Fruit fly (Drosophila melanogaster) S2 (cell line): Measurements from ENCODE around the gene Rassf.

Experiments used
- CG8478 ChIP-seq: fragments of >200 bp; optimal IDR thresholded peaks from 2 replicates; lab custom pipeline; 2018
- CTCF ChIP-seq, 2 experiments: fragments of >200 bp; optimal IDR thresholded peaks; 2 replicates each; lab custom pipeline; 2018

Gene Rassf

DNA sequence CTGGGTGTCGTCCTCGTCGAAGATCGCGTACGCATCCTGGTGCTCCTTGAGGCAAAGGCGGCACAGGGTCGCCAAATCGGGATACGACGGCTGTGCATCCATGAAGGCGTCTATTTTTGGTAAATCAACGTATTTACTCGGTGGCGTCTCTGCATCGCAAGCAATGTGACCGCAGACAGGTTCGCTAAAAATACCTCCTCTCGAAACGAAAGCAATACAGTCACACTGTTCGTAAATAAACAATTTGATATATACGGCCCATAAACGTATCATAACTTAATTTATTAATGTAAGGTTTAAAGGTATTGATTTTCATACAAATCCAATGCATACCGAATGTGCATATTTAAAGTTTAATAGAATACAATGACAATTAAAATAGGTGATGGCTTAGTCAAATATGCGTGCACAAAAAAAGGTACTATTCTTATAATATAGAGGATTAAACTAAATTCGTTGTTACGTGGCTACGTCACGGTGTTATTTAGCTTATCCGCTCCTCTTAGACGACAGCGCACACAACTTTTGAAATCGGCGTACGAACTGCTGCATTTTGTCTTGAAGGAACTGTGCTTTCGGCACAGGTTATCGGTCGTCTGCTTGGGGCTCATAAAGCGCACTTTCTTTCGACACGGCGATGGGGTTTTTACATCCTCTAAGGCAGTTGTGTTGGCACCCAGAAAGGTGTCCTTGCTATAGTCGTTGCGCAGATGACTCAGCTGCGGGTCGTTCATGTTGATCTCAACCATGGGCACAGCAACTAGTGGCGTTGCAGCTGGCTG, 8.7 kb upstream of the Rassf start, which contains the start of gene CG31365:
Gene CG31365 (minus strand): TSS at position 182 of the 782 bp plus-strand sequence.
- no peak for TF ChIP-seq CG8478 (lab: Kevin White, UChicago)
- no peak for TF ChIP-seq CTCF (optimal IDR thresholded peaks at IDR 0.05; lab: Kevin White, UChicago)

DNA sequence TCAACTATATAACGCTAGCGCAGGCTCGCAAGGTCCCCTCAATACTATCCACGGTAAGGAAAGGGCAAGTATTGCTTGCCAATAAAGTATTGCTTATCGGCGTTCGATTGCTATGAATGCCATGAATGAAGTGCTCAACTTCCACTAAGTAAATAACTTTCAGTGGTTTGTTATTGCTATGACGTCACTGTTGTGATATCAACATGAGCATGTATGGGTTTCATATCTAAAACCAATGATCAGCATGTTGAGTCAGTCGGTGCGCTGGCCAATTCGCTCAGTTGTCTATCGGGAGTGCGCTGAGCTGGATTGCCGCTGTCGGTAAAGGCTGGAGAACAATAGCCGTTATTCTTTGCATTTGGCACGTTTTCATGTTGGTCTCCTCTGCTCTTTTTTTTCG, 3.2 kb upstream of the Rassf start:
- TF ChIP-seq CTCF (optimal IDR thresholded peaks at IDR 0.05; lab: Kevin White, UChicago) = no peak
- TF ChIP-seq CG8478 (lab: Kevin White, UChicago) = no peak

DNA sequence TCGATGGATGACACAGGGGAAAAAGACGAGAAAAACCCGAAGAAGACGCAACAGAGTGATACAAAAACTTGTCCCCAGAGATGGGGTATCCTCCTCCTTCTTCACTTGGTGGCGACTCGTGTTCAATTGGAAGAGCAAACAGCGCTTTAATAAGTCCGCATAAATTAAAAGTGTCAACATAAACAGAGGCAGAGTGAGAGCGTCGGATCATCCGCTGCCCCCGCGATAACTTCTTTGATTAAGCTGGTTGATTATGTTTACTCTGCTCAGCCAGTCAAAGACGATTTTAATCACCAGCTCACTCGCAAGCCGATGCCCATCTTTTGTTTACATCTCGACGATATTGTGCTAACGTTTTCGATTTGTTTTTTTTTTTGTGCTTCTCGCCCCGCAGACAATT, 2.1 kb upstream of the Rassf start:
- TF ChIP-seq CTCF (optimal IDR thresholded peaks at IDR 0.05; lab: Kevin White, UChicago) (no peak), CG8478 (lab: Kevin White, UChicago) (no peak)

DNA sequence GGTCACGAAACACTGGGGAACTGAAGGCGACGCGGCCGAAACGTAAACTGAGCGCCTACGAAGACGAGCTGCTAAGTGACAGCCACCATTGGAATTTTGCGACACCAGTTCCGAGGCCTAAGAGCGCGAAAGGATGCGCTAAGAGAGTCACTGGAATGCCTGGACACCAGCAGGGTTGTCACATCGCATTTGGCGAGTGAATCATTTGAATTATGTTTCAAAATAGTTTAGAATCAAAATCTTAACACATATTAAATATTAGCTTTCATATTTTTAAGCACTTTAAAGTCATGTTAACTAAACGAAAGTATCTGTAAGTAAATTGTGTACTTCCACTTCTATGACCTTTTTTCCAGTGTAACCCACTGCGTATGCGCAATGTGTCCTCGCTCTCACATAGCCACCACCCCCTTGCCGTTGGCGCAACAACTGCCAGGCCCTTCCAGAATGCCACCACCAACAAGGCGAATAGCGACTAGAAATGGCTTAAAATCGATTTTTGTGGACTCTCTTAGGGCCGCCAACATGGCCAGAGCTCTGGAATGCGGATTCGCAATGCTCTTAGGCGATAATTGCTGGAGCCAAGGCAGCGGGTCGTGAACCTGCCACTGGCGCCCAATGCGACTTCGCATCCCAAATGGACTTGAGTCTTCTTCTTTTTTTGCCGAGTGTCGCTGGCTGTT, 4.9 kb downstream of the Rassf start, which contains the start of gene Cow:
Gene Cow (minus strand): TSS at position 51 of the 683 bp plus-strand sequence.
- TF ChIP-seq CG8478 (lab: Kevin White, UChicago) = no peak
- no peak for TF ChIP-seq CTCF (optimal IDR thresholded peaks at IDR 0.05; lab: Kevin White, UChicago)

DNA sequence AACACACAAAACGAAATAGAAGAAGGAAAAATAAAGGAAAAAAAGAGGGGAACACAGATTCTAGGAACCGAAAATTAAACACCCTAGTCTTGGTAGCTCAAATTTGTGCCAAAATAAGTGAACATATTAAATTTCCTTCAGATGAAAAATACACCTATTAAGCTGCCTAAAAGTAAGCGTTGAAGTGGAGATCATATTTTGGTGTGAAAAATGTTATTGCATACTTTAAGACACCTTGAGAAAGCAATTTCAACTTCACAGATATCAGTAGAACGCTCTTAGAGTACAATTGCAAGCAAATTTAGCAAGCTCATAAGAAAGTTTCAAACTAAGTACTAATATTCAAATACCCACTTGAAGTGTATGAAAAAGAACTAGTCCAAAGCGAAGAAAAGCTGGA, 7.0 kb downstream of the Rassf start:
- TF ChIP-seq CG8478 (lab: Kevin White, UChicago) (no peak), CTCF (optimal IDR thresholded peaks at IDR 0.05; lab: Kevin White, UChicago) (no peak)

DNA sequence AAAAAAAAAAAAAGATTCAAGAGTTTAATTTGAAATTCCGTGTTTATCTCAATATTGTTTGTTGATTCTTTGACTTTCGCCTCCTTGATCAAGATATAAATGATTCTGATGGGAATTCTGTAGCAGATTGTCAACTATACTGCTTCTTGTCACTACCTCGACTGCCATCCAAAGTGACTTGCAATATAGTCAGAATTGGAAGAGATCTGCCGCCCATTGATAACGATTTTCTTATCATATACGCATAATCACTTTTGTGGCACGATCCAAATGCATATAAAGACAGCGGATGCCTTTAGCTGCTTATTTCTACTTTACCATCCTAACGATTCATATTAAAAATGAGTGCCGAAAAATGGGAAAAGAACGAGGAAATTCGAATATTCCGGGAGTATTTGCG, 18.5 kb downstream of the Rassf start, which contains the start of gene CG6738:
Gene CG6738 (plus strand): TSS at position 301 of the 400 bp plus-strand sequence.
- no peak for TF ChIP-seq CTCF (optimal IDR thresholded peaks at IDR 0.05; lab: Kevin White, UChicago)
- TF ChIP-seq CG8478 (lab: Kevin White, UChicago) = no peak

DNA sequence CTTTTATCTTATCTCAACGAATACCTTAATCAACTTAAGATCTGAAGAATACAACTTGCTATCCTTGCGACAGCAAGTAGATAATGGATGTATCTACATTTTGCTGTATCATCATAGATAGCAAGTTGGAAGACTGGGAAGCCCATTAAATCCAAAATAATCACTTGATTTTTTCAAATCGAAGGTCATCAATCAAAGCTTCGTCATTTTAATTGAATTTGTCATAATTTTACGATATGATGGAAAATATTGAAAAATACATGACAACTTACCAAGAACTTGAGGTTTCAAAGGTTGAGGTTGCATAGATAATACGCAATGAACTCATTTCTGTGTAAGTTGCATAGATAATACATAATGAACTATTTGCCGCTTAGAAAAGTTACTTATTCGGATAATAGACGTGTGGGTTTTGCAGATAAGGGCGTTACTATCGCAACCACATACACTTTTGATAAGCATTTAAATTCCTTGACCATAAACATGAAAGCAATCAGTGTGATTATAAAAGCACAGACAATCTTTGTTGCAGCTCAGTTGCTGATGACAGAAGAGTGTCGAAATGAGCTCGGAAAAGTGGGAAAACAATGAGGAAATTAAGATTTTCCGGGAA, 20.4 kb downstream of the Rassf start, which contains the start of gene CG6733:
Gene CG6733 (plus strand): TSS at position 532 of the 613 bp plus-strand sequence.
- TF ChIP-seq CG8478 (lab: Kevin White, UChicago) (no peak), CTCF (optimal IDR thresholded peaks at IDR 0.05; lab: Kevin White, UChicago) (no peak)

DNA sequence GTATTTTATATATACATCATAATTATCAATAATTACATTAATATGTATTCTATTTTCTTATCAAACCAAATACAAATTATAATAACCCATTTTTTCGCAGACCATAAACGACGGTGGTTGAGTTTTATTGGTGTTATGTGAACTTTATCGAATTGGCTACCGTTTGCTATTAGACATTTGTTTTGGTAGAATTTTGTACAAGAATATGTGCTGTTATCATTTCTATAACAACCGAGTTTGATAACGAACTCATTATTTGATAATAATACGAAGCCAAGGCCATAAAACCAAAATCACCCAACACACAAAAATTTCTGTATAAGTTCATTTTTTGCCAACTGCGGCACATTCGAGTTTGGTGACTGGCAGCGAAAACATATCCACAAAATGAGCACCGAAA, 22.4 kb downstream of the Rassf start, which contains the start of gene CG17109:
Gene CG17109 (plus strand): TSS at position 345 of the 400 bp plus-strand sequence.
- no peak for TF ChIP-seq CTCF (optimal IDR thresholded peaks at IDR 0.05; lab: Kevin White, UChicago)
- TF ChIP-seq CG8478 (lab: Kevin White, UChicago) = no peak

DNA sequence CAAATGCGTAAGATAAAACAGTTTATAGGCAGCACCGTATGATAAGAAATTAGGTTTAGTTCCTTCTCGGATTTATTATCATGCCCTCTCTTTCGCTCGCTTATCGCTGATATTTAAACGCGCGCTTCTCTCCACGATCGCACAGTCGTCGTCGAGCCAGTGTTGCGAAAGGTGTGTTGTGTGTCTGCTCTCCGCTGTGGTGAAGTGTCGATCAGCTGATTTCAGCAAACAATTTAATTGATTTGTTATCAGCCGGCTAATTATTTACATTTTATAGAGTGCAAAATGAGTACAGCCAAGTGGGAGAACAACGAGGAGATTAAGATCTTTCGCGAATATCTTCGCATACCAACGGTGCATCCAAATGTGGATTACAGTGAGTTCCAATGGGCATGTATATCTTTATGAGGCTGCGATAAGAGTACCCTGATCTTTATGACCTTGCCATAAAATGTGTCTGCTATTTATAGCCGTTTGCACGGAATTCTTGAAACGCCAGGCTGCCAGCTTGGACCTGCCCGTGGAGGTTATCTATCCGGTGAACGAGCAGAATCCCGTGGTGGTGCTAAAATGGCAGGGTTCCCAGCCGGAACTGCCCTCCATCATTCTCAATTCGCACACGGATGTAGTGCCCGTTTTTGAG, 26.0 kb downstream of the Rassf start, which contains the start of the genes CG17110 and CG6726:
Gene CG17110 (plus strand): TSS at position 139 of the 643 bp plus-strand sequence.
Gene CG6726 (plus strand): TSS at position 139 of the 643 bp plus-strand sequence.
- TF ChIP-seq CTCF (optimal IDR thresholded peaks at IDR 0.05; lab: Kevin White, UChicago) (no peak), CG8478 (lab: Kevin White, UChicago) (no peak)

DNA sequence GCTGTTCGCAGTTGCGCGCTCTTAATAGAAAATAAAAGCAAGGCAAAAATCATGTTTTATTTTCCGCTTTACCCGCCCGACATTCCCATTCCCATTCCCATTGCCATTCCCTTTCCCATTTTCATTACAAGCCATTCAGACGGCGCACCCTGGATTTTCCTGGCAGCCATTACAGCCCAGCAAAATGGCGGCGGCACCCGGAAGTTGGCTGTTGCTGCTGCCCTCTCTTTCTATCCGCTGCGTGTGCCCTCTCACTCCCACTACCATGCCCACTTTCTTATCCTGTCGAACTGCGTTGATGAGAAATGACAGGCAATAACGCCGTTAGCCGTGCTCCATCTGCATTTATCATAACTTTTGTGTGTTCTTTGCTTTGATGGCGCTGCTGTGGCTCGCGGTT, 29.5 kb downstream of the Rassf start:
- no peak for TF ChIP-seq CTCF (optimal IDR thresholded peaks at IDR 0.05; lab: Kevin White, UChicago)
- no peak for TF ChIP-seq CG8478 (lab: Kevin White, UChicago)

DNA sequence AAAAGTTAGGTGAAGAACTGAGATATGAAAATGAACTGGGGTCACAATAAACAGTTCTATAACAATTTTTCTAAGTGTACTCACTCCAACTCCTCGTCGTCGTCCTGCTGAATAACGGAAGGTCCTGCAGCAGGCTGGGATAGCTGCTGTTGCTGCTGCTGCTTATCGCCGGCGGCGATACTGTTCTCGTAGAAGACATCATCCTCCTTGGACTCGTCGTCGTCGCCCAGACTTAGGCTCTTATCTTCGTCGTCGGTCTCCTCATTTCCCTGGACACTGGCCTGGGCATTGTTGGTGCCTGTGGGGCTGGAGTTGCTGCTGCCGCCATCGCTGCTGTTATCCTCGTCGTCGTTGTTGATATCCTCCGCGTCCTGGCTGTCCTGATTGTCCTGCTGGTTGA, 36.5 kb downstream of the Rassf start:
- no peak for TF ChIP-seq CTCF (optimal IDR thresholded peaks at IDR 0.05; lab: Kevin White, UChicago)
- no peak for TF ChIP-seq CG8478 (lab: Kevin White, UChicago)

DNA sequence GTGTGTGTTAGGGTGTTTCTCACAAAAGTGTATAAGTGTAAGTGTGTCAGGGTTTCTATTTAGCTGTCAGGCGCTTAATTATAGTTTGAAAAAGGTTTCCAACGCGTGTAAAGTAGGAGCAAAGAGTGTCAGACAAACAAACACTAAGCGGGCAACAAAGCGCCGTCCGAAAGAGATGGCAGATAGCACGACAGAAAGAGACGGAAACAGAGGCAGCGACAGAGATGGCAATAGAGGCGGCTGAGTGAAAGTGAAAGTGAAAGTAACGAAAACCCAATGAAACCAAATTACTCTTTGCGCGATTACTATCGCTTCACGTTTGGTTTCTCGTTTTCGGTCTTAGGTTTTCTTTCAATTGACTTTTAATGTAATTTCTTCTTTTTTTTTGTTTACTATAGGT, 43.3 kb downstream of the Rassf start:
- no peak for TF ChIP-seq CTCF (optimal IDR thresholded peaks at IDR 0.05; lab: Kevin White, UChicago)
- TF ChIP-seq CG8478 (lab: Kevin White, UChicago) = no peak

DNA sequence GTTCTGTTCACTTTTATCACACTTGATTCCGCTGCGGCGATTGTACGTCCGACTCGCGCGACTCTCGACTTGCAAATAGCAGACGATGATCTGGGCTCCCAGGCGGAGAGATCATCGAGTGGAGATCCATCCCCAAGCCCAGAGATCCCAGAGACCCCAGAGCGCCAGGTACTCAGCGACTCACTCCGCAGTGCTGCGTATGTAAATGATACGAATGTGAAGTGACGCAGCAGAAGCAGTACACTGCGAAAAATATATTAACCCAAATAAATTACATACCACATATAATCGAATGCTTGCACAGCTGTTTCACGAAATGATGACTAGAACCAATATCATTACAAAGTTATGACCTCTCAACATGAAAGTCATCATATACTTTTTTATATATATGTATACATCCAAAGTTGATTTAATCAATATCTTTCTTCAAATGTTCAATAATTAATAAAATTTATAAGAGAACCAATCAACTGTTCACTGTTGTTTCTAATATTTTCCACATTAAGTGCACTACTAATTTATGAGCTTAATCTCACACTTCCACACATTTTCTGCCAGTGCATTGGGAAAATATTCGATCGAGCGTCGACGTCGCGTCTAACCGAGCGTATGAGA, 50.4 kb downstream of the Rassf start, which contains the start of gene CG17111:
Gene CG17111 (minus strand): TSS at position 51 of the 618 bp plus-strand sequence.
- TF ChIP-seq CG8478 (lab: Kevin White, UChicago) = no peak
- TF ChIP-seq CTCF (optimal IDR thresholded peaks at IDR 0.05; lab: Kevin White, UChicago) = no peak
